Worm (Caenorhabditis elegans) whole organism, young adult: ENCODE results near the gene atln-1.
"Not testable (repeated sequence)": the region's sequence is repeated elsewhere in the genome, so short reads cannot be mapped to it uniquely, and the experiment has no call there.

Source experiments
- B0336.3 ChIP-seq: fragments of 200-800 bp; sonication (Bioruptor generic); IDR thresholded peaks from 2 replicates; pipeline ENCODE4 v1.3.6; 2022; ENCODE audit warnings: missing genetic modification characterization, missing compliant biosample characterization
- F37B4.10 ChIP-seq: fragments of 200-800 bp; sonication (Bioruptor generic); IDR thresholded peaks from 2 replicates; pipeline ENCODE4 v1.3.6; 2022; ENCODE audit warnings: missing genetic modification characterization, missing compliant biosample characterization
- K12H6.12 ChIP-seq: fragments of 200-800 bp; sonication (Bioruptor generic); optimal IDR thresholded peaks from 2 replicates; lab custom pipeline; 2018; ENCODE audit warnings: mild to moderate bottlenecking, missing genetic modification characterization, missing compliant biosample characterization
- Y79H2A.3 ChIP-seq: fragments of 200-800 bp; sonication (Bioruptor generic); conservative IDR thresholded peaks from 2 replicates; pipeline ENCODE4 v1.3.6; 2022; ENCODE audit warnings: missing genetic modification reagents, missing genetic modification characterization, missing compliant biosample characterization
- Y95B8A.8 ChIP-seq: fragments of 200-800 bp; sonication (Bioruptor generic); IDR thresholded peaks from 2 replicates; pipeline ENCODE4 v1.3.6; 2022; ENCODE audit warnings: missing genetic modification reagents, missing genetic modification characterization, missing compliant biosample characterization
- ZK185.1 ChIP-seq: sonication (generic microtip); optimal IDR thresholded peaks from 2 replicates; lab custom pipeline; 2016; ENCODE audit warnings: mild to moderate bottlenecking, missing genetic modification characterization, missing compliant biosample characterization; ENCODE audit not compliant: poor library complexity, severe bottlenecking
- atf-7 ChIP-seq: sonication (generic microtip); optimal IDR thresholded peaks from 2 replicates; lab custom pipeline; 2017; ENCODE audit warnings: mild to moderate bottlenecking, missing genetic modification characterization, missing compliant biosample characterization
- athp-1 ChIP-seq: sonication (generic microtip); optimal IDR thresholded peaks from 2 replicates; lab custom pipeline; 2017; ENCODE audit warnings: mild to moderate bottlenecking, missing genetic modification characterization, missing compliant biosample characterization
- attf-6 ChIP-seq: fragments of 200-800 bp; sonication (Bioruptor generic); IDR thresholded peaks from 2 replicates; pipeline ENCODE4 v1.3.6; 2022; ENCODE audit warnings: missing genetic modification reagents, missing genetic modification characterization, missing compliant biosample characterization
- bed-2 ChIP-seq: fragments of 200-800 bp; sonication (Bioruptor generic); IDR thresholded peaks from 2 replicates; pipeline ENCODE4 v1.3.6; 2022; ENCODE audit warnings: missing genetic modification reagents, missing genetic modification characterization, missing compliant biosample characterization
- ceh-100 ChIP-seq: fragments of 200-800 bp; sonication (Bioruptor generic); IDR thresholded peaks from 2 replicates; pipeline ENCODE4 v1.3.6; 2022; ENCODE audit warnings: missing genetic modification reagents, missing genetic modification characterization, missing compliant biosample characterization
- ceh-79 ChIP-seq: sonication (generic microtip); optimal IDR thresholded peaks from 2 replicates; lab custom pipeline; 2017; ENCODE audit warnings: mild to moderate bottlenecking, missing genetic modification characterization, missing compliant biosample characterization
- ceh-91 ChIP-seq: fragments of 200-800 bp; sonication (Bioruptor generic); IDR thresholded peaks from 2 replicates; pipeline ENCODE4 v1.3.6; 2022; ENCODE audit warnings: missing genetic modification reagents, missing genetic modification characterization, missing compliant biosample characterization
- efl-1 ChIP-seq: fragments of 150-350 bp; optimal IDR thresholded peaks from 2 replicates; lab custom pipeline; 2014; ENCODE audit warnings: missing biosample characterization, missing genetic modification reagents, missing genetic modification characterization
- egrh-3 ChIP-seq: fragments of 200-800 bp; sonication (Bioruptor generic); IDR thresholded peaks from 2 replicates; pipeline ENCODE4 v1.3.6; 2022; ENCODE audit warnings: missing genetic modification reagents, missing genetic modification characterization, missing compliant biosample characterization
- ekl-4 ChIP-seq: fragments of 200-800 bp; sonication (Bioruptor generic); IDR thresholded peaks from 2 replicates; pipeline ENCODE4 v1.3.6; 2022; ENCODE audit warnings: missing genetic modification reagents, missing genetic modification characterization, missing compliant biosample characterization
- hmg-1.2 ChIP-seq: fragments of 200-800 bp; sonication (Bioruptor generic); IDR thresholded peaks from 2 replicates; pipeline ENCODE4 v1.3.6; 2022; ENCODE audit warnings: missing genetic modification reagents, missing genetic modification characterization, missing compliant biosample characterization
- hmg-20 ChIP-seq: fragments of 200-800 bp; sonication (Bioruptor generic); IDR thresholded peaks from 2 replicates; pipeline ENCODE4 v1.3.6; 2022; ENCODE audit warnings: missing genetic modification reagents, missing genetic modification characterization, missing compliant biosample characterization
- hrde-1 ChIP-seq: sonication (generic microtip); optimal IDR thresholded peaks from 2 replicates; lab custom pipeline; 2016; ENCODE audit warnings: missing genetic modification characterization, mild to moderate bottlenecking, missing compliant biosample characterization, moderate library complexity, missing genotype, missing genetic modification reagents, borderline replicate concordance
- let-526 ChIP-seq: fragments of 200-800 bp; sonication (Bioruptor generic); IDR thresholded peaks from 2 replicates; pipeline ENCODE4 v1.3.6; 2022; ENCODE audit warnings: missing genetic modification reagents, missing genetic modification characterization, missing compliant biosample characterization
- lin-26 ChIP-seq: fragments of 200-800 bp; sonication (Bioruptor generic); IDR thresholded peaks from 2 replicates; pipeline ENCODE4 v1.3.6; 2022; ENCODE audit warnings: missing genetic modification reagents, missing genetic modification characterization, missing compliant biosample characterization
- lin-35 ChIP-seq, 3 experiments: fragments of 150-350 bp in 2 of 3; sonication (generic microtip) in 1 of 3; optimal IDR thresholded peaks; 2 replicates each; lab custom pipeline; 2014 to 2018; ENCODE audit warnings: missing biosample characterization in 3 of 3, missing genetic modification characterization in 3 of 3, missing genetic modification reagents in 3 of 3
- lin-40 ChIP-seq: sonication (generic microtip); optimal IDR thresholded peaks from 2 replicates; lab custom pipeline; 2016; ENCODE audit warnings: missing genetic modification characterization, mild to moderate bottlenecking, missing compliant biosample characterization, missing genotype, missing genetic modification reagents
- lin-54 ChIP-seq: fragments of 200-800 bp; sonication (Bioruptor generic); optimal IDR thresholded peaks from 2 replicates; lab custom pipeline; 2018; ENCODE audit warnings: mild to moderate bottlenecking, missing genetic modification characterization, missing compliant biosample characterization
- madf-6 ChIP-seq: fragments of 200-800 bp; sonication (Bioruptor generic); IDR thresholded peaks from 2 replicates; pipeline ENCODE4 v1.3.6; 2022; ENCODE audit warnings: missing genetic modification reagents, missing genetic modification characterization, missing compliant biosample characterization
- nfya-1 ChIP-seq: sonication (generic microtip); optimal IDR thresholded peaks from 2 replicates; lab custom pipeline; 2017; ENCODE audit warnings: antibody characterized with exemption, missing compliant biosample characterization, missing genetic modification characterization, borderline replicate concordance; ENCODE audit not compliant: insufficient read depth
- nhr-179 ChIP-seq: sonication (generic microtip); optimal IDR thresholded peaks from 2 replicates; lab custom pipeline; 2016; ENCODE audit warnings: mild to moderate bottlenecking, missing genetic modification characterization, missing compliant biosample characterization
- pbrm-1 ChIP-seq: fragments of 200-800 bp; sonication (Bioruptor generic); IDR thresholded peaks from 2 replicates; pipeline ENCODE4 v1.3.6; 2022; ENCODE audit warnings: missing genetic modification reagents, missing genetic modification characterization, missing compliant biosample characterization
- pha-4 ChIP-seq: fragments of 150-350 bp; sonication (generic microtip); optimal IDR thresholded peaks from 2 replicates; lab custom pipeline; 2014; ENCODE audit warnings: missing biosample characterization, missing genetic modification reagents, missing genetic modification characterization
- repo-1 ChIP-seq: sonication (generic microtip); optimal IDR thresholded peaks from 2 replicates; lab custom pipeline; 2017; ENCODE audit warnings: mild to moderate bottlenecking, missing genetic modification characterization, missing compliant biosample characterization
- rpc-1 ChIP-seq, 2 experiments: fragments of 150-350 bp in 1 of 2; sonication (generic microtip) in 1 of 2; optimal IDR thresholded peaks; 2 replicates each; lab custom pipeline; 2014 to 2018; ENCODE audit warnings: missing biosample characterization in 1 of 2, missing genetic modification characterization in 1 of 2, missing genetic modification reagents in 1 of 2, missing genotype in 1 of 2
- snpc-1.3 ChIP-seq: sonication (generic microtip); optimal IDR thresholded peaks from 2 replicates; lab custom pipeline; 2017; ENCODE audit warnings: missing genetic modification characterization, mild to moderate bottlenecking, missing compliant biosample characterization, antibody characterized with exemption, moderate library complexity, missing genotype, missing genetic modification reagents; ENCODE audit not compliant: insufficient read depth
- snpc-4 ChIP-seq, 5 experiments: fragments of 150-350 bp in 1 of 5; sonication (generic microtip) in 4 of 5; optimal IDR thresholded peaks; 2 replicates each; lab custom pipeline; 2014 to 2018; ENCODE audit warnings: missing genetic modification characterization in 5 of 5, missing biosample characterization in 3 of 5, antibody characterized with exemption in 2 of 5, mild to moderate bottlenecking in 2 of 5, missing compliant biosample characterization in 2 of 5, missing genotype in 2 of 5, moderate library complexity in 2 of 5, missing genetic modification reagents in 1 of 5
- tbx-9 ChIP-seq: sonication (generic microtip); optimal IDR thresholded peaks from 2 replicates; lab custom pipeline; 2016; ENCODE audit warnings: borderline replicate concordance, missing genetic modification characterization, inconsistent platforms, missing compliant biosample characterization
- unc-62 ChIP-seq: fragments of 150-350 bp; optimal IDR thresholded peaks from 2 replicates; lab custom pipeline; 2014; ENCODE audit warnings: missing biosample characterization, missing genetic modification reagents, missing genetic modification characterization
- xnd-1 ChIP-seq: sonication (generic microtip); optimal IDR thresholded peaks from 2 replicates; lab custom pipeline; 2016; ENCODE audit warnings: missing genotype, missing genetic modification reagents, missing genetic modification characterization, missing compliant biosample characterization
- ztf-18 ChIP-seq: sonication (generic microtip); optimal IDR thresholded peaks from 2 replicates; lab custom pipeline; 2016; ENCODE audit warnings: missing genotype, mild to moderate bottlenecking, missing genetic modification characterization, missing compliant biosample characterization
- ztf-26 ChIP-seq: sonication (generic microtip); optimal IDR thresholded peaks from 2 replicates; lab custom pipeline; 2017; ENCODE audit warnings: missing genetic modification characterization, missing compliant biosample characterization
- ztf-28 ChIP-seq: fragments of 200-800 bp; sonication (Bioruptor generic); IDR thresholded peaks from 2 replicates; pipeline ENCODE4 v1.3.6; 2022; ENCODE audit warnings: missing genetic modification reagents, missing genetic modification characterization, missing compliant biosample characterization
- ztf-6 ChIP-seq: fragments of 200-800 bp; sonication (Bioruptor generic); IDR thresholded peaks from 2 replicates; pipeline ENCODE4 v1.3.6; 2022; ENCODE audit warnings: missing genetic modification reagents, missing genetic modification characterization, missing compliant biosample characterization

The atln-1 gene

ce11 chrIV:2776733-2777132 lies 11.8 kb upstream of the atln-1 start:
- TF ChIP-seq xnd-1 (tag; lab: Kevin White, UChicago) (peak; percentile 6), ztf-26 (tag; lab: Kevin White, UChicago) (no peak), hrde-1 (tag; lab: Kevin White, UChicago) (peak; percentile 6), Y95B8A.8 (0 out of 2 replicates have a peak, but pooled peaks have one; percentile 27), ztf-18 (tag; lab: Kevin White, UChicago) (peak; percentile 84), nfya-1 (tag; lab: Kevin White, UChicago) (no peak)

- not testable (repeated sequence) for TF ChIP-seq ZK185.1 (tag; lab: Kevin White, UChicago); F37B4.10 (GFP tag; lab: Robert Waterston, UW); let-526 (GFP tag; lab: Robert Waterston, UW)
These were observed 10.6 kb upstream of the atln-1 start, which contains the start of gene Y54G2A.72 for ce11 chrIV:2777841-2778240. Gene Y54G2A.72 (plus strand): TSS chrIV:2778141.

- no peak for TF ChIP-seq K12H6.12 (tag; lab: Kevin White, UChicago)
- no peak for TF ChIP-seq ztf-6
- TF ChIP-seq attf-6 (GFP tag; lab: Robert Waterston, UW), result no peak
- TF ChIP-seq lin-40 (tag; lab: Kevin White, UChicago), result no peak
- TF ChIP-seq repo-1 (tag; lab: Kevin White, UChicago), result no peak
- peak; percentile 97 for TF ChIP-seq xnd-1 (tag; lab: Kevin White, UChicago)
- no peak for TF ChIP-seq tbx-9
- no peak for TF ChIP-seq athp-1 (tag; lab: Kevin White, UChicago)
- TF ChIP-seq lin-54 (GFP tag; lab: Kevin White, UChicago), result peak; percentile 89
- no peak for TF ChIP-seq snpc-4 (GFP tag; optimal IDR thresholded peaks at IDR 0.05; lab: Kevin White, UChicago)
- peak in 1 of 4 experiments; percentile 11 for TF ChIP-seq snpc-4 (tag; optimal IDR thresholded peaks at IDR 0.05; lab: Kevin White, UChicago)
- TF ChIP-seq Y79H2A.3 (GFP tag; lab: Robert Waterston, UW), result 0 out of 2 replicates have a peak, but pooled peaks have one; percentile 11
- no peak for TF ChIP-seq hmg-20
- peak; percentile 94 for TF ChIP-seq efl-1 (GFP tag; lab: Kevin White, UChicago)
- peak in 1 of 3 experiments; percentile 17 for TF ChIP-seq lin-35 (GFP tag; optimal IDR thresholded peaks at IDR 0.05; lab: Kevin White, UChicago)
- TF ChIP-seq bed-2 (GFP tag; lab: Robert Waterston, UW), result no peak
- TF ChIP-seq ceh-100, result 0 out of 2 replicates have a peak, but pooled peaks have one; percentile 19
- peak; percentile 88 for TF ChIP-seq ceh-91 (GFP tag; lab: Robert Waterston, UW)
- TF ChIP-seq snpc-1.3 (tag; lab: Kevin White, UChicago), result no peak
- TF ChIP-seq ekl-4 (GFP tag; lab: Robert Waterston, UW), result peak; percentile 70; the same call in 1 of the 2 replicates
- no peak for TF ChIP-seq nfya-1 (tag; lab: Kevin White, UChicago)
- peak; percentile 96 for TF ChIP-seq madf-6 (GFP tag; lab: Robert Waterston, UW)
- TF ChIP-seq lin-26 (GFP tag; lab: Robert Waterston, UW), result no peak
- no peak for TF ChIP-seq nhr-179 (tag; lab: Kevin White, UChicago)
- peak; percentile 44; the same call in 1 of the 2 replicates for TF ChIP-seq hmg-1.2 (GFP tag; lab: Robert Waterston, UW)
- no peak for TF ChIP-seq egrh-3 (GFP tag; lab: Robert Waterston, UW)
- no peak for TF ChIP-seq atf-7 (tag; lab: Kevin White, UChicago)
- TF ChIP-seq ceh-79 (tag; lab: Kevin White, UChicago), result no peak
- no peak for TF ChIP-seq rpc-1 (optimal IDR thresholded peaks at IDR 0.05; lab: Kevin White, UChicago)
- TF ChIP-seq rpc-1 (tag; optimal IDR thresholded peaks at IDR 0.05; lab: Kevin White, UChicago), result no peak
- peak; percentile 76 for TF ChIP-seq B0336.3 (GFP tag; lab: Robert Waterston, UW)
- TF ChIP-seq pha-4 (tag; lab: Kevin White, UChicago), result no peak
- no peak for TF ChIP-seq unc-62 (GFP tag; lab: Kevin White, UChicago)
- TF ChIP-seq pbrm-1 (GFP tag; lab: Robert Waterston, UW), result 0 out of 2 replicates have a peak, but pooled peaks have one; percentile 27
- 0 out of 2 replicates have a peak, but pooled peaks have one; percentile 66 for TF ChIP-seq ztf-28 (GFP tag; lab: Robert Waterston, UW)
These were observed 5.5 kb upstream of the atln-1 start, which contains the start of gene Y54G2A.12 for ce11 chrIV:2782793-2783540. Gene Y54G2A.12 (minus strand): TSS chrIV:2782843.
